Fruit fly (Drosophila melanogaster): ENCODE data around the gene CG45122.

The CG45122 gene

dm6 chr3R:13015811-13016766 lies 27.9 kb upstream of the CG45122 start (continued):
- TF ChIP-seq dimm (GFP tag; IDR thresholded peaks at IDR 0.05) = no peak
- peak; percentile 91 for TF ChIP-seq Sry-β (GFP tag; optimal IDR thresholded peaks at IDR 0.05)
- no peak for TF ChIP-seq Scr (GFP tag; IDR thresholded peaks at IDR 0.05; ENCODE audit: partially characterized antibody)
- TF ChIP-seq Pdp1 (GFP tag; optimal IDR thresholded peaks at IDR 0.05) = peak; percentile 16 to 46
- TF ChIP-seq CG10654 (GFP tag; optimal IDR thresholded peaks at IDR 0.05) = no peak
- peak; percentile 89 for TF ChIP-seq sens (GFP tag)
- TF ChIP-seq CG8765 (GFP tag; IDR thresholded peaks at IDR 0.05) = peak; percentile 22; the same call in 1 of the 2 replicates
- TF ChIP-seq Ets65A (GFP tag) = no peak
- TF ChIP-seq Adf1 (GFP tag; IDR thresholded peaks at IDR 0.05) = peak; percentile 53
- peak; percentile 3 for TF ChIP-seq CG3838 (GFP tag; optimal IDR thresholded peaks at IDR 0.05)
- peak; percentile 30 for TF ChIP-seq Tbp (GFP tag; optimal IDR thresholded peaks at IDR 0.05)
- no peak for TF ChIP-seq CG16863 (GFP tag; optimal IDR thresholded peaks at IDR 0.05)
- TF ChIP-seq sd (tag; optimal IDR thresholded peaks at IDR 0.05) = peak; percentile 73
- no peak for TF ChIP-seq gfzf (GFP tag; optimal IDR thresholded peaks at IDR 0.05)
- peak; percentile 69 for TF ChIP-seq cg (GFP tag; optimal IDR thresholded peaks at IDR 0.05)
- peak; percentile 16 for TF ChIP-seq lilli (GFP tag; optimal IDR thresholded peaks at IDR 0.05)
- no peak for TF ChIP-seq Trl (optimal IDR thresholded peaks at IDR 0.05)
- TF ChIP-seq Trl (GFP tag; optimal IDR thresholded peaks at IDR 0.05) = peak; percentile 12
- no peak for TF ChIP-seq CG10431 (GFP tag; optimal IDR thresholded peaks at IDR 0.05)
- no peak for TF ChIP-seq ranshi (GFP tag; IDR thresholded peaks at IDR 0.05)
- TF ChIP-seq CG1647 (GFP tag; optimal IDR thresholded peaks at IDR 0.05) = no peak
- TF ChIP-seq slp2 (GFP tag; optimal IDR thresholded peaks at IDR 0.05) = no peak
- no peak for TF ChIP-seq CG9797 (GFP tag; optimal IDR thresholded peaks at IDR 0.05)
- peak; percentile 29; the same call in 1 of the 3 replicates for TF ChIP-seq Dbx (GFP tag; IDR thresholded peaks at IDR 0.05)
- no peak for TF ChIP-seq lov (optimal IDR thresholded peaks at IDR 0.05)
- 0 out of 3 replicates have a peak, but pooled peaks have one; percentile 6 for TF ChIP-seq lov (GFP tag; IDR thresholded peaks at IDR 0.05)
- no peak for TF ChIP-seq CG4617 (GFP tag; optimal IDR thresholded peaks at IDR 0.05; ENCODE audit: borderline replicate concordance)
- peak; percentile 10 for TF ChIP-seq Lpt (GFP tag; optimal IDR thresholded peaks at IDR 0.05)
- TF ChIP-seq CG9876 (GFP tag; optimal IDR thresholded peaks at IDR 0.05) = no peak
- TF ChIP-seq CG18476 (GFP tag; optimal IDR thresholded peaks at IDR 0.05) = no peak
- peak; percentile 40 for TF ChIP-seq Hmr (GFP tag; optimal IDR thresholded peaks at IDR 0.05)
- peak; percentile 5 for TF ChIP-seq HLH54F (GFP tag; optimal IDR thresholded peaks at IDR 0.05)
- TF ChIP-seq ewg (GFP tag; optimal IDR thresholded peaks at IDR 0.05) = peak; percentile 78
- no peak for TF ChIP-seq Taf1 (GFP tag; IDR thresholded peaks at IDR 0.05)
- TF ChIP-seq B-H2 (GFP tag; optimal IDR thresholded peaks at IDR 0.05) = peak; percentile 6
- TF ChIP-seq CG7839 (tag; optimal IDR thresholded peaks at IDR 0.05) = no peak
- no peak for TF ChIP-seq H15 (GFP tag; IDR thresholded peaks at IDR 0.05)
- TF ChIP-seq usp (GFP tag; optimal IDR thresholded peaks at IDR 0.05) = no peak
- peak; percentile 22 for TF ChIP-seq gem (tag; optimal IDR thresholded peaks at IDR 0.05)
- peak; percentile 20 for TF ChIP-seq lab (GFP tag; optimal IDR thresholded peaks at IDR 0.05)
- peak; percentile 31 for TF ChIP-seq CG15514 (GFP tag; optimal IDR thresholded peaks at IDR 0.05)
- TF ChIP-seq CG12155 (GFP tag; optimal IDR thresholded peaks at IDR 0.05) = peak; percentile 7
- no peak for TF ChIP-seq CG6689 (GFP tag; IDR thresholded peaks at IDR 0.05)
- no peak for TF ChIP-seq CG14050 (GFP tag; IDR thresholded peaks at IDR 0.05)
- peak; percentile 20 for TF ChIP-seq en (GFP tag; optimal IDR thresholded peaks at IDR 0.05)
- no peak for TF ChIP-seq B-H1 (GFP tag; IDR thresholded peaks at IDR 0.05)
- no peak for TF ChIP-seq Eip74EF (GFP tag; optimal IDR thresholded peaks at IDR 0.05)
- TF ChIP-seq CG6683 (GFP tag; optimal IDR thresholded peaks at IDR 0.05) = no peak
- TF ChIP-seq CG10267 (tag; optimal IDR thresholded peaks at IDR 0.05) = no peak
